Worm (Caenorhabditis elegans): ENCODE results near the gene C16D9.1.

The C16D9.1 gene

DNA sequence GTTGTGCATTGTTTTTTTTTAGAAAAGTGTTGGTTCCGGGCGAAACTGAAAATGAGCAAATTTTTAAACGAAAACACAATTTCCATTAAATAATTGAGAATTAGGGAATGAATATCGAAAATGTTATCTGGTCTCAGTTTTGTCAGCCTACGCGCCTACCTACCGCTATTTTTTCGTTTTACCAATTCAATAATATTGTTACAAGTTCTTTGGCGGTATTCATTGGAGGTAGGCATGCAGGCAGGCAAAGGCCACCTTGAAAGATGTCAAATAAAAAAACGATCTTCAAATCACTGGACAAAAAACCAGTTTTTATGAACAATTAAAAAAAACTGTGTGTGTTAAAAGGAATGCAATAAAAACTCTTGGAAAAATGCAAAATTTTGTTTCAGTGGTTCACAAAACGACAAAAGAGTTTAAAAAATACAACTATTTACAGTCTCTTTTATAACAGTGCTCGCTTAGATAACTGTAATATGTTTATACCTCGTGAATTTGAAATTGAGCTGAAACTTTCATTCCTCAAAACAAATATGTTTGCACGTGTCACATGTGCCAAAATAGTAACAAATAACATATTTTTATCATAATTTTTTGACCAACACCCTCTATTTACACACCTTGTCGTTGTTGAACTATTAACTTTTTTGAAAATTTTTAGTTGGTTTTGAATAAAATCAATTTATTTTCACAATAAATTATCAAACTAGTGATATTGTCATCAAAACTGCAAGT lies 45.5 kb downstream of the C16D9.1 start, which contains the start of gene W02D7.11:
Gene W02D7.11, minus strand, starts transcription at position 51 of the 735 bp plus-strand sequence.
- TF ChIP-seq med-1 (GFP tag; optimal IDR thresholded peaks at IDR 0.05; ENCODE audit: insufficient read depth) (no peak), tab-1 (GFP tag; IDR thresholded peaks at IDR 0.05) (no peak), flt-1 (GFP tag; IDR thresholded peaks at IDR 0.05) (no peak), ref-1 (GFP tag; conservative IDR thresholded peaks at IDR 0.05) (no peak), ztf-29 (GFP tag; IDR thresholded peaks at IDR 0.05) (no peak)

DNA sequence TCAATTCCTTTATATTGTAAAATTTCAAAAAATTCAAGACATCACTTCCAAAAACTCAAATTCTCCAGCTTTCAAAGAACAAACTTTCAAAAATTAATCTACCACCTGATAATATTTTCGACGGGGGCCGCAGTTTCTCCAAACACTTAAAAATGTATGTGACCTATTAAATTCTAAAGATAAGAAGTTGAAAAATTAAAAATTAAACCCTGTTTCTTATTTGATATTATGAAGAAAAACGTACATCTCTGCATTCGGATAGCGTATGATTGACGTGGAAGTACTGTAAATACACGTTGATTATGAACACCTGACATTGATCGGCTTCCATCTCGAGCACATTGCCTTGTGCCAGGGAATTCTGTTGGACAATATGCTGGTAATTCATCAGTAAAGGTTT lies 46.8 kb downstream of the C16D9.1 start:
- no peak for TF ChIP-seq ztf-23 (GFP tag; IDR thresholded peaks at IDR 0.05)
- TF ChIP-seq tab-1 (GFP tag; IDR thresholded peaks at IDR 0.05): no peak
- TF ChIP-seq cog-1 (tag; optimal IDR thresholded peaks at IDR 0.05): no peak
- TF ChIP-seq flt-1 (GFP tag; IDR thresholded peaks at IDR 0.05): no peak
- no peak for TF ChIP-seq ztf-29 (GFP tag; IDR thresholded peaks at IDR 0.05)
- TF ChIP-seq klf-2 (GFP tag; conservative IDR thresholded peaks at IDR 0.05): no peak
- no peak for TF ChIP-seq ref-1 (GFP tag; conservative IDR thresholded peaks at IDR 0.05)
- TF ChIP-seq T22C8.4 (GFP tag; IDR thresholded peaks at IDR 0.05): no peak

DNA sequence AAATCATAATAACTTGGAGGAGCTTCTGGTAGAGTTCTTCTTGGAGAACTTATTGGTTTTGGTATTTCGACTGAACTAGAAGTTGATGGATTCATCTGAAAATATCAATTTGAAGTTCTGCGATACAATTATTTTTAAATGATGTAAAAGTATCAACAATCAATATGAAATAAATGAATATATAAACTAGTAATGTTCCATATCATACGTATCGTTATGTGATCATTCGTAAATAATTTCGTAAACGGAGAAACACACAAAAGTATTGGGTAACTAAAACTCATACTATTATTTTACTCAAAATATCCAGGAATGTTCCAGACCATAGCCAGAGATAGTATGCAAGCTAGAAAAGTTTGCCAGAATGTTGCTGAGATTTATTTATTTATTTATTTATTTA lies 47.2 kb downstream of the C16D9.1 start, which contains the start of gene W02D7.8:
Gene W02D7.8, minus strand, starts transcription at position 101 of the 400 bp plus-strand sequence.
- TF ChIP-seq ref-1 (GFP tag; conservative IDR thresholded peaks at IDR 0.05) (no peak), med-1 (GFP tag; optimal IDR thresholded peaks at IDR 0.05; ENCODE audit: insufficient read depth) (no peak), cog-1 (tag; optimal IDR thresholded peaks at IDR 0.05) (no peak)

DNA sequence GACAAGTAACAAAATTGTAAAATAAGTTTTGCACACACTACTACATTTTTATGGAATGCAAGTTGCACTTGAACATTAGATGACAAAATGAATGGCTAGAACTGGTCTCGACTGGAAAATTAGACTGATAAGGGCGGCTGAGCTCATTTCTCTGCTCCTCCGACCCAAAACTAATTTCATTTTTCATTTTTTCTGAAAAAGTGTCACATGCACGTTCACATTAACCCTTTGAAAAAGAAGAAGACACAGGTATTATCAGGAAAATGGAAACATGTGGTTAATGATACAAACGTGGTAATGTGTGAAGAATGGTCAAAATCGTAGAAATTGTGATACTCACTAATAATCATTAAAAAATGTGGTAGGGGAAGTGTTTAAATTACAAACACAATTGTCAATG lies 47.9 kb downstream of the C16D9.1 start:
- no peak for TF ChIP-seq ztf-29 (GFP tag; IDR thresholded peaks at IDR 0.05)
- no peak for TF ChIP-seq tab-1 (GFP tag; IDR thresholded peaks at IDR 0.05)
- no peak for TF ChIP-seq T22C8.4 (GFP tag; IDR thresholded peaks at IDR 0.05)
- TF ChIP-seq ref-1 (GFP tag; conservative IDR thresholded peaks at IDR 0.05): no peak
- TF ChIP-seq ztf-23 (GFP tag; IDR thresholded peaks at IDR 0.05): no peak
- TF ChIP-seq klf-2 (GFP tag; conservative IDR thresholded peaks at IDR 0.05): no peak
- TF ChIP-seq med-1 (GFP tag; optimal IDR thresholded peaks at IDR 0.05; ENCODE audit: insufficient read depth): no peak
- no peak for TF ChIP-seq flt-1 (GFP tag; IDR thresholded peaks at IDR 0.05)
- no peak for TF ChIP-seq cog-1 (tag; optimal IDR thresholded peaks at IDR 0.05)

DNA sequence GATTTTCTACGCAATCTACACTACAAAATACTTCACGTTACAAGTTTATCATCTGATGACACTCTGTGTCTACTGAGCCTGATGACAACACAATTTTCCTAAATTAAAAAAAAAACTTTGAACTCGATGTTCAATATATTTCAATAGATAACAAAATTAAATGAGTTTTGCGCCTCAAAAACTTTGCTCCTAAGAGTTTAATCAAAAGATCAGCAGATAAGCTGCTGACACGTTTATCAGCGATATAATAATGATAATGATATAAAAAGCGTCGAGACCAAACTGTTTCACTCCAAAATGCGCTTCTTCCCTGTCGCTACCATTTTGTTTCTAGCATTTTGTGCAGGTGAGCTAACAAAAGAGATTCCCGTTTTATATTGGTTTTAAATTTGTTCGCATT lies 48.6 kb downstream of the C16D9.1 start, which contains the start of gene clec-218:
Gene clec-218, plus strand, starts transcription at position 262 of the 400 bp plus-strand sequence.
- TF ChIP-seq ztf-29 (GFP tag; IDR thresholded peaks at IDR 0.05): no peak
- TF ChIP-seq tab-1 (GFP tag; IDR thresholded peaks at IDR 0.05): no peak
- no peak for TF ChIP-seq cog-1 (tag; optimal IDR thresholded peaks at IDR 0.05)
- no peak for TF ChIP-seq med-1 (GFP tag; optimal IDR thresholded peaks at IDR 0.05; ENCODE audit: insufficient read depth)
- TF ChIP-seq flt-1 (GFP tag; IDR thresholded peaks at IDR 0.05): no peak
- no peak for TF ChIP-seq klf-2 (GFP tag; conservative IDR thresholded peaks at IDR 0.05)
- no peak for TF ChIP-seq T22C8.4 (GFP tag; IDR thresholded peaks at IDR 0.05)
- TF ChIP-seq ref-1 (GFP tag; conservative IDR thresholded peaks at IDR 0.05): no peak
- no peak for TF ChIP-seq ztf-23 (GFP tag; IDR thresholded peaks at IDR 0.05)
